Fruit fly (Drosophila melanogaster): ENCODE data around the gene esc.

DNA sequence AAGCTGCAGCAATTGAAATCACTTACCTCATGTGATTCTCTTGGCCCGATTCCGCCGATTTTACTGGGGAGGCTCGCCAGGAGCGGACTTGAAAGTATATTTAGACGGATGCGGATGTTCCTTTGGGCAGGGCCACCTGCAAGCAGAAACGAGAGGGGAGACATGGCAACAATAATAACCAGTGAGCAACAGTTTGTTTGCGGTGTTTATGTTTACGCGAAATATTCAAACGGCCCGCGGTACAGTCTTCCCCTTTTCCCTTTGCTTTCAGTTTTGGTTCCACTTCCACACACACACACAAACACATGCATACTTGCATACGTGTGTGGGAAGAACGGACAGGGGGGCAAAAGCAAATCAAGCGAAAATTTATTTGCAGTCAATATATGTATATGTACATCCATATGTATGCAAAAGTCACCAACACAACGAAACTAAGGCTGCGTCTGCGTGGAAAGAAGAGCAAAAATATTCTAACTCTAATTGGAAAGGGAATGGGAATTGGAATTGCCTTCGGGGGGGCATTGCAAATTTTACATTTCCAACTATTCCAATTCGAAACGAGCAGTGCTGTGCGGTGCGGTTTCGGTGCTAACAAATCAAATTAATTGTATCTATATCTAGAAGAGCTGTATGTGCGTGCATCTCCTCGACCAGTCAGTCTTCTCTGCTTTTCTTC, 23.0 kb downstream of the esc start:
- TF ChIP-seq psq (optimal IDR thresholded peaks at IDR 0.05) = no peak
- TF ChIP-seq CG8478 (optimal IDR thresholded peaks at IDR 0.05) = no peak
- TF ChIP-seq pan (optimal IDR thresholded peaks at IDR 0.05) = no peak

Data from whole organism.